Fruit fly (Drosophila melanogaster): ENCODE data around the gene CG14223.

The CG14223 gene

DNA sequence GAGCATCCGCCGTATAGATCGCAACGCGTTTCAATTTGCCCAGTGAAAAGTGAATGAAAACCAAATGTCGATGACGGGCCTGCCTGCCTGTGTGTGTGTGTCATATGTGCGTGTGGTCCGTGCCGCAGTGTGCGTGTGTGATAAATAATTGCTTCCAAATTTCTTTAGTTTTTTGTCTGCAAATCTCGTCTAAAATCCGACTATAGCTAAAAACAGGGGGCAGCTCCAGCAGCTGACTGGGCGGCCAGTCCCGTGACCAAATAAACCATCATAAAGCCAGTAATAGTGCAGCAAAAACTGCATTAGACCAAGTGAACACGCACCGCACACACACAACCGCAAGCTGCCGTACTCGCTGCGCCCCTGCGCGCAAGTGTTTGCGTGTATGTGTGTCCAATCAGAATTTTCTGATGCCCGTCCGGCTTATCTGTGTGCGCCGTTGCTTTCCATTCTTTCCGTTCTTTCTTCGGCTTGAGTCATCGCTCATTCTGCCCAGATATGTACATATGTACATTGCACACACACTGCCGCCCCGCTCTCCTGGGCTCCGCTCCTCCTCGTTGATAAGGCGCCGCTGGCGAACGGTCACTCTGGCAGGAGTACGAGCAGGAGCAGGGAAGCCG, 33.6 kb upstream of the CG14223 start (continued):
- TF ChIP-seq sens-2 (GFP tag; IDR thresholded peaks at IDR 0.05) (no peak), Pdp1 (GFP tag; optimal IDR thresholded peaks at IDR 0.05) (peak in 1 of 2 experiments; percentile 6), Deaf1 (tag; optimal IDR thresholded peaks at IDR 0.05) (no peak), HLHmδ (GFP tag; optimal IDR thresholded peaks at IDR 0.05) (peak; percentile 39), sqz (GFP tag; optimal IDR thresholded peaks at IDR 0.05) (no peak), Kr (GFP tag; optimal IDR thresholded peaks at IDR 0.05) (no peak), MESR4 (GFP tag; optimal IDR thresholded peaks at IDR 0.05) (peak; percentile 20), Max (GFP tag; optimal IDR thresholded peaks at IDR 0.05) (no peak), Awh (GFP tag; IDR thresholded peaks at IDR 0.05) (no peak), CG8478 (optimal IDR thresholded peaks at IDR 0.05) (peak; percentile 92), CG15514 (GFP tag; optimal IDR thresholded peaks at IDR 0.05) (no peak), Ptx1 (GFP tag; IDR thresholded peaks at IDR 0.05) (no peak), Sox102F (GFP tag; optimal IDR thresholded peaks at IDR 0.05) (no peak), CG17912 (GFP tag; optimal IDR thresholded peaks at IDR 0.05) (no peak), GATAe (GFP tag; conservative IDR thresholded peaks at IDR 0.05) (0 out of 2 replicates have a peak, but pooled peaks have one; percentile 22), Bdp1 (GFP tag; optimal IDR thresholded peaks at IDR 0.05) (peak; percentile 11), CG1647 (GFP tag; optimal IDR thresholded peaks at IDR 0.05) (no peak), sug (tag; optimal IDR thresholded peaks at IDR 0.05) (peak; percentile 45), CG4282 (GFP tag; optimal IDR thresholded peaks at IDR 0.05) (no peak), CG16863 (GFP tag; optimal IDR thresholded peaks at IDR 0.05) (peak; percentile 1), ranshi (GFP tag; IDR thresholded peaks at IDR 0.05) (0 out of 2 replicates have a peak, but pooled peaks have one; percentile 27), CG7271 (tag; optimal IDR thresholded peaks at IDR 0.05) (no peak), CG17186 (GFP tag; optimal IDR thresholded peaks at IDR 0.05) (no peak), CG31365 (tag; optimal IDR thresholded peaks at IDR 0.05) (no peak), cg (GFP tag; optimal IDR thresholded peaks at IDR 0.05) (peak; percentile 98), CG9215 (GFP tag; IDR thresholded peaks at IDR 0.05) (no peak), ems (GFP tag; optimal IDR thresholded peaks at IDR 0.05) (no peak), Scr (GFP tag; IDR thresholded peaks at IDR 0.05; ENCODE audit: partially characterized antibody) (0 out of 2 replicates have a peak, but pooled peaks have one; percentile 2), chinmo (GFP tag; IDR thresholded peaks at IDR 0.05; ENCODE audit: partially characterized antibody) (0 out of 4 replicates have a peak, but pooled peaks have one; percentile 61), Med (GFP tag) (peak; percentile 61), ara (GFP tag; IDR thresholded peaks at IDR 0.05) (peak; percentile 21; the same call in 1 of the 2 replicates), nom (GFP tag; optimal IDR thresholded peaks at IDR 0.05) (peak; percentile 57), fru (optimal IDR thresholded peaks at IDR 0.05) (peak; percentile 23), CG14965 (GFP tag; optimal IDR thresholded peaks at IDR 0.05; ENCODE audit: borderline replicate concordance) (no peak), CG2875 (GFP tag; optimal IDR thresholded peaks at IDR 0.05) (peak; percentile 18), Rfx (GFP tag; IDR thresholded peaks at IDR 0.05) (peak; percentile 20; the same call in 1 of the 2 replicates), CG17829 (tag; optimal IDR thresholded peaks at IDR 0.05) (no peak), sob (GFP tag; IDR thresholded peaks at IDR 0.05) (0 out of 2 replicates have a peak, but pooled peaks have one; percentile 15), kay (GFP tag; optimal IDR thresholded peaks at IDR 0.05) (peak; percentile 21), slbo (GFP tag; IDR thresholded peaks at IDR 0.05) (no peak), CG8388 (GFP tag; optimal IDR thresholded peaks at IDR 0.05) (no peak), CG8281 (tag; optimal IDR thresholded peaks at IDR 0.05) (no peak), fd96Cb (tag; optimal IDR thresholded peaks at IDR 0.05) (no peak), CG4617 (GFP tag; optimal IDR thresholded peaks at IDR 0.05; ENCODE audit: borderline replicate concordance) (peak; percentile 17), psq (GFP tag; optimal IDR thresholded peaks at IDR 0.05) (peak; percentile 2), ATbp (GFP tag; optimal IDR thresholded peaks at IDR 0.05) (peak; percentile 23), unc-4 (GFP tag; IDR thresholded peaks at IDR 0.05; ENCODE audit: partially characterized antibody) (no peak), CG33557 (GFP tag; optimal IDR thresholded peaks at IDR 0.05) (peak; percentile 17), Nf-YB (GFP tag; optimal IDR thresholded peaks at IDR 0.05) (peak; percentile 83)

All from whole organism, embryonic.